Worm (Caenorhabditis elegans): ENCODE data around the gene sul-3.

The sul-3 gene

ce11 chrX:7825707-7826106 lies 8.3 kb downstream of the sul-3 start:
- TF ChIP-seq egl-27 (tag; optimal IDR thresholded peaks at IDR 0.05) (peak in 1 of 2 experiments; percentile 19), swsn-7 (tag; optimal IDR thresholded peaks at IDR 0.05) (peak; percentile 14), unc-130 (tag; optimal IDR thresholded peaks at IDR 0.05) (peak; percentile 29), xbp-1 (tag; optimal IDR thresholded peaks at IDR 0.05) (peak; percentile 28), snpc-4 (tag; optimal IDR thresholded peaks at IDR 0.05) (no peak), lin-35 (GFP tag; optimal IDR thresholded peaks at IDR 0.05) (peak in 1 of 2 experiments; percentile 14), mdl-1 (tag; optimal IDR thresholded peaks at IDR 0.05) (peak in 1 of 2 experiments; percentile 46), nhr-71 (tag; optimal IDR thresholded peaks at IDR 0.05) (peak; percentile 64), C04F5.9 (tag; optimal IDR thresholded peaks at IDR 0.05) (no peak), lsy-2 (tag; optimal IDR thresholded peaks at IDR 0.05) (peak; percentile 40 to 72), fos-1 (tag; optimal IDR thresholded peaks at IDR 0.05) (peak; percentile 7), tlp-1 (tag; optimal IDR thresholded peaks at IDR 0.05) (no peak), nhr-77 (tag; optimal IDR thresholded peaks at IDR 0.05) (peak; percentile 65), nhr-47 (tag; optimal IDR thresholded peaks at IDR 0.05) (peak; percentile 56), snu-23 (GFP tag; optimal IDR thresholded peaks at IDR 0.05) (peak; percentile 63), lin-14 (GFP tag; optimal IDR thresholded peaks at IDR 0.05) (peak; percentile 87), nhr-76 (tag; optimal IDR thresholded peaks at IDR 0.05) (peak; percentile 5), rnt-1 (tag; optimal IDR thresholded peaks at IDR 0.05) (peak; percentile 36), aha-1 (tag; optimal IDR thresholded peaks at IDR 0.05) (no peak), hlh-17 (GFP tag; optimal IDR thresholded peaks at IDR 0.05; ENCODE audit: borderline replicate concordance) (no peak), tbx-2 (tag; optimal IDR thresholded peaks at IDR 0.05) (peak; percentile 30), pqm-1 (tag; optimal IDR thresholded peaks at IDR 0.05) (no peak), unc-98 (GFP tag; IDR thresholded peaks at IDR 0.05) (no peak), efl-3 (GFP tag; optimal IDR thresholded peaks at IDR 0.05) (peak; percentile 30), fkh-8 (tag; optimal IDR thresholded peaks at IDR 0.05) (no peak), lin-13 (GFP tag; optimal IDR thresholded peaks at IDR 0.05) (no peak), pax-3 (tag; optimal IDR thresholded peaks at IDR 0.05) (no peak), blmp-1 (tag; optimal IDR thresholded peaks at IDR 0.05) (peak; percentile 53), elt-2 (tag; optimal IDR thresholded peaks at IDR 0.05) (peak; percentile 41), mef-2 (tag; optimal IDR thresholded peaks at IDR 0.05) (no peak), nhr-20 (tag; optimal IDR thresholded peaks at IDR 0.05) (peak; percentile 65), aly-2 (tag; optimal IDR thresholded peaks at IDR 0.05) (peak; percentile 93), C16A3.4 (tag; optimal IDR thresholded peaks at IDR 0.05) (peak; percentile 11), hpl-2 (GFP tag; optimal IDR thresholded peaks at IDR 0.05) (peak; percentile 26), egl-13 (tag; optimal IDR thresholded peaks at IDR 0.05) (no peak), lir-3 (tag; optimal IDR thresholded peaks at IDR 0.05; ENCODE audit: poor library complexity) (peak; percentile 11), mep-1 (tag; optimal IDR thresholded peaks at IDR 0.05) (peak; percentile 70), elt-3 (tag; optimal IDR thresholded peaks at IDR 0.05) (peak in 4 of 6 experiments; percentile 38 to 59 (median 53)), skn-1 (tag; optimal IDR thresholded peaks at IDR 0.05) (peak; percentile 30), zip-4 (GFP tag; optimal IDR thresholded peaks at IDR 0.05) (no peak), nhr-19 (GFP tag; conservative IDR thresholded peaks at IDR 0.05) (no peak), nhr-85 (tag) (peak; percentile 91), ama-1 (optimal IDR thresholded peaks at IDR 0.05) (peak; percentile 70), nhr-90 (tag; optimal IDR thresholded peaks at IDR 0.05; ENCODE audit: poor library complexity) (peak; percentile 75), efl-1 (optimal IDR thresholded peaks at IDR 0.05) (peak in 1 of 2 experiments; percentile 40), efl-1 (GFP tag; optimal IDR thresholded peaks at IDR 0.05 in 1 of 2) (peak in 1 of 2 experiments; percentile 90)
